Worm (Caenorhabditis elegans) whole organism, mixed stage, embryonic: ENCODE data around the gene T26E4.7.

Experiments used
- blmp-1 ChIP-seq: fragments of 150-350 bp; optimal IDR thresholded peaks from 2 replicates; lab custom pipeline; 2014; ENCODE audit warnings: missing biosample characterization, missing genetic modification characterization
- cnd-1 ChIP-seq: fragments of 200-800 bp; sonication (Bioruptor generic); optimal IDR thresholded peaks from 2 replicates; lab custom pipeline; 2018; ENCODE audit warnings: mild to moderate bottlenecking, missing genetic modification characterization, missing compliant biosample characterization
- elt-1 ChIP-seq: sonication (generic microtip); optimal IDR thresholded peaks from 2 replicates; lab custom pipeline; 2017; ENCODE audit warnings: missing genetic modification characterization, mild to moderate bottlenecking, missing compliant biosample characterization, antibody characterized with exemption, moderate library complexity, borderline replicate concordance; ENCODE audit not compliant: insufficient read depth
- hlh-1 ChIP-seq: fragments of 150-350 bp; optimal IDR thresholded peaks from 2 replicates; lab custom pipeline; 2014; ENCODE audit warnings: missing biosample characterization, missing genetic modification reagents, missing genetic modification characterization
- lin-32 ChIP-seq: fragments of 200-800 bp; sonication (Bioruptor generic); optimal IDR thresholded peaks from 2 replicates; lab custom pipeline; 2018; ENCODE audit warnings: mild to moderate bottlenecking, missing genetic modification characterization, missing compliant biosample characterization
- lsy-2 ChIP-seq: fragments of 150-350 bp; optimal IDR thresholded peaks from 2 replicates; lab custom pipeline; 2014; ENCODE audit warnings: missing biosample characterization, missing genetic modification characterization
- mep-1 ChIP-seq: fragments of 150-350 bp; optimal IDR thresholded peaks from 2 replicates; lab custom pipeline; 2017; ENCODE audit warnings: missing biosample characterization, missing genetic modification reagents, missing genetic modification characterization, inconsistent platforms
- nhr-12 ChIP-seq: fragments of 150-350 bp; optimal IDR thresholded peaks from 2 replicates; lab custom pipeline; 2014; ENCODE audit warnings: missing biosample characterization, missing genetic modification characterization
- nhr-237 ChIP-seq: fragments of 150-350 bp; optimal IDR thresholded peaks from 2 replicates; lab custom pipeline; 2014; ENCODE audit warnings: missing biosample characterization, missing genetic modification characterization
- nhr-76 ChIP-seq: sonication (generic microtip); optimal IDR thresholded peaks from 2 replicates; lab custom pipeline; 2017; ENCODE audit warnings: missing biosample characterization, missing genetic modification characterization
- unc-62 ChIP-seq: fragments of 150-350 bp; optimal IDR thresholded peaks from 2 replicates; lab custom pipeline; 2014; ENCODE audit warnings: missing biosample characterization, missing genetic modification reagents, missing genetic modification characterization

DNA sequence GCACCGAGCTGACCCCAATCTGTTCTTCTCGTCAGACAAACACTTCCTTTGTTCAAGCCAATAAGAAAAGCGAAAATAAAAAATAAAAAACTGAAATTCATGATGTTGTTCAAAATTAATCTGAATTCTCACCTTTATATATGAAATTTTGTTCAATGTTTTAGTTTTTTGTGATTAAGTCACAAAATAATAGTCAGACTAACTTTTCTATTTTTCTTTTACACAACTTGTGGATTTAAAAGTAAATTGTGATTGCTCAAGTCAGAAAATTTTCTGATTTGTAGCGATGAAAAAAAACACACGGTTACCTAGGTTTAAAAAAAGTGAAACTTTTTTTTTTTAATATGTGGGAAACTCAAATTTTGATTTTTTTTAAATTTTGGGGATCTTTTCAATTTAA is 24.4 kb downstream of the T26E4.7 start, which contains the start of gene abf-3:
- TF ChIP-seq elt-1, result no peak
- TF ChIP-seq blmp-1 (tag; lab: Kevin White, UChicago), result no peak
- no peak for TF ChIP-seq cnd-1
- TF ChIP-seq lin-32, result no peak
- TF ChIP-seq nhr-76 (tag; lab: Kevin White, UChicago), result no peak
- TF ChIP-seq mep-1 (tag; lab: Kevin White, UChicago), result no peak
- no peak for TF ChIP-seq nhr-237
- TF ChIP-seq lsy-2, result no peak
- TF ChIP-seq hlh-1 (tag; lab: Kevin White, UChicago), result no peak
- no peak for TF ChIP-seq unc-62 (GFP tag; lab: Kevin White, UChicago)
- TF ChIP-seq nhr-12, result no peak
